Fruit fly (Drosophila melanogaster): ENCODE data around the gene CG33722.

DNA sequence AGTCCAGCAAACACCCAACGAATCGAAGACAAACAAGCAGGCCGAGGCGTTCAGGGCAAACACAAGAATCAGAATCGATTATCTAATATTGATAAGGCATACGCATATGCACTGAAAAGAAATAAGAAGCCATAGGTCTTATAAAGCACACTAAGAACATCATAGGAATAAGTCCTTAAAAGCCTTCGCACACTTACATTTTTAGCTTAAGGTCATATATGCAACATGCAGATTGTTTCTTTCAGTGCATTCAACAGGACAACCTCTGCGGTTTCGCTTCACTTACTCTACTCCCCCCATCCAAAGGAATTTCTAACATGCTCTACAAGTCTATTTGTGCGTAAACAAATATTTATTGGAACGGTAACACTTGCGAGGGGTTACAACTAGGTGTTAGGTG is 31.3 kb upstream of the CG33722 start:
- TF ChIP-seq bab1 (GFP tag; optimal IDR thresholded peaks at IDR 0.05) (no peak), CG7101 (tag; optimal IDR thresholded peaks at IDR 0.05) (no peak), kay (GFP tag; ENCODE audit: borderline replicate concordance) (no peak), tj (GFP tag; optimal IDR thresholded peaks at IDR 0.05) (no peak), Mnt (GFP tag; optimal IDR thresholded peaks at IDR 0.05) (no peak), pad (GFP tag; optimal IDR thresholded peaks at IDR 0.05) (no peak), CG1620 (GFP tag; optimal IDR thresholded peaks at IDR 0.05) (no peak), cnc (optimal IDR thresholded peaks at IDR 0.05) (no peak), cic (GFP tag; optimal IDR thresholded peaks at IDR 0.05) (no peak), Clk (GFP tag; optimal IDR thresholded peaks at IDR 0.05) (no peak), CG12768 (GFP tag; optimal IDR thresholded peaks at IDR 0.05) (no peak), Hr96 (GFP tag; optimal IDR thresholded peaks at IDR 0.05) (no peak)
